Fruit fly (Drosophila melanogaster): ENCODE data around the gene Remo.

dm6 chrX:13296405-13297183 is 8.7 kb downstream of the Remo start, which contains the start of gene CG1622:
- TF ChIP-seq psq (GFP tag; optimal IDR thresholded peaks at IDR 0.05), result no peak
- TF ChIP-seq Poxn (GFP tag; IDR thresholded peaks at IDR 0.05), result no peak
- no peak for TF ChIP-seq h (optimal IDR thresholded peaks at IDR 0.05)
- TF ChIP-seq yki (optimal IDR thresholded peaks at IDR 0.05), result no peak
- TF ChIP-seq CG1603 (tag; optimal IDR thresholded peaks at IDR 0.05), result no peak
- TF ChIP-seq ato (GFP tag; IDR thresholded peaks at IDR 0.05; ENCODE audit: partially characterized antibody), result no peak
- TF ChIP-seq CG33557 (GFP tag; optimal IDR thresholded peaks at IDR 0.05), result no peak
- TF ChIP-seq CG2678 (tag; optimal IDR thresholded peaks at IDR 0.05), result no peak
- TF ChIP-seq CG8765 (GFP tag; IDR thresholded peaks at IDR 0.05), result no peak
- 0 out of 2 replicates have a peak, but pooled peaks have one; percentile 21 for TF ChIP-seq al (GFP tag; IDR thresholded peaks at IDR 0.05)
- TF ChIP-seq sob (GFP tag; IDR thresholded peaks at IDR 0.05), result peak; percentile 67
- no peak for TF ChIP-seq Antp (GFP tag; optimal IDR thresholded peaks at IDR 0.05)
